Worm (Caenorhabditis elegans) whole organism, late embryonic: ENCODE measurements around the gene Y42A5A.1.

Source experiments
- C08G9.2 ChIP-seq: sonication (generic microtip); optimal IDR thresholded peaks from 2 replicates; lab custom pipeline; 2016; ENCODE audit warnings: mild to moderate bottlenecking, missing genetic modification characterization, moderate library complexity, missing compliant biosample characterization
- ama-1 ChIP-seq: fragments of 150-350 bp; optimal IDR thresholded peaks from 2 replicates; lab custom pipeline; 2014
- ceh-19 ChIP-seq: fragments of 200-800 bp; sonication (Bioruptor generic); optimal IDR thresholded peaks from 2 replicates; lab custom pipeline; 2018; ENCODE audit warnings: mild to moderate bottlenecking, missing genetic modification characterization, missing compliant biosample characterization
- ceh-30 ChIP-seq: fragments of 150-350 bp; optimal IDR thresholded peaks from 2 replicates; lab custom pipeline; 2014; ENCODE audit warnings: missing biosample characterization, missing genetic modification characterization
- dmd-4 ChIP-seq: sonication (generic microtip); optimal IDR thresholded peaks from 2 replicates; lab custom pipeline; 2016; ENCODE audit warnings: borderline replicate concordance, missing genetic modification characterization, missing compliant biosample characterization
- dve-1 ChIP-seq: sonication (generic microtip); optimal IDR thresholded peaks from 2 replicates; lab custom pipeline; 2017; ENCODE audit warnings: antibody characterized with exemption, mild to moderate bottlenecking, missing genetic modification characterization, missing compliant biosample characterization
- elt-2 ChIP-seq: sonication (generic microtip); optimal IDR thresholded peaks from 2 replicates; lab custom pipeline; 2016; ENCODE audit warnings: missing genetic modification reagents, missing genetic modification characterization, missing compliant biosample characterization
- eyg-1 ChIP-seq: sonication (generic microtip); optimal IDR thresholded peaks from 2 replicates; lab custom pipeline; 2016; ENCODE audit warnings: missing genotype, missing genetic modification characterization, missing compliant biosample characterization
- fkh-10 ChIP-seq: fragments of 150-350 bp; optimal IDR thresholded peaks from 2 replicates; lab custom pipeline; 2014; ENCODE audit warnings: missing biosample characterization, missing genetic modification reagents, missing genetic modification characterization
- hlh-13 ChIP-seq: fragments of 200-800 bp; sonication (Bioruptor generic); optimal IDR thresholded peaks from 2 replicates; lab custom pipeline; 2018; ENCODE audit warnings: mild to moderate bottlenecking, missing genetic modification characterization, missing compliant biosample characterization
- pqm-1 ChIP-seq: sonication (generic microtip); optimal IDR thresholded peaks from 2 replicates; lab custom pipeline; 2016; ENCODE audit warnings: missing genetic modification characterization, missing compliant biosample characterization
- unc-42 ChIP-seq: sonication (generic microtip); optimal IDR thresholded peaks from 2 replicates; lab custom pipeline; 2016; ENCODE audit warnings: missing genotype, missing genetic modification characterization, missing compliant biosample characterization

ce11 chrV:11144694-11145093 lies 56.9 kb downstream of the Y42A5A.1 start, which contains the start of gene C06H2.7:
- TF ChIP-seq dve-1 (tag; lab: Kevin White, UChicago) (no peak), eyg-1 (tag; lab: Kevin White, UChicago) (no peak), pqm-1 (tag; lab: Kevin White, UChicago) (no peak), elt-2 (tag; lab: Kevin White, UChicago) (no peak), hlh-13 (no peak), dmd-4 (tag; lab: Kevin White, UChicago) (no peak), ama-1 (lab: Kevin White, UChicago) (no peak), fkh-10 (GFP tag; lab: Kevin White, UChicago) (no peak), unc-42 (no peak), ceh-19 (GFP tag; lab: Kevin White, UChicago) (no peak), C08G9.2 (tag; lab: Kevin White, UChicago) (no peak), ceh-30 (tag; lab: Kevin White, UChicago) (no peak)
